Fruit fly (Drosophila melanogaster) Kc167 (cell line): ENCODE data around the gene Ire1.

Source experiments
- Sin3A ChIP-seq: fragments of >200 bp; optimal IDR thresholded peaks from 2 replicates; lab custom pipeline; 2018; ENCODE audit warnings: missing external identifiers
- h ChIP-seq: fragments of >200 bp; optimal IDR thresholded peaks from 3 replicates; lab custom pipeline; 2018; ENCODE audit warnings: missing external identifiers
- insv ChIP-seq: fragments of >200 bp; optimal IDR thresholded peaks from 3 replicates; lab custom pipeline; 2018; ENCODE audit warnings: missing external identifiers
- psq ChIP-seq: fragments of >200 bp; optimal IDR thresholded peaks from 2 replicates; lab custom pipeline; 2017; ENCODE audit warnings: missing external identifiers
- ttk ChIP-seq: sonication (Bioruptor generic); optimal IDR thresholded peaks from 2 replicates; lab custom pipeline; 2017; ENCODE audit warnings: missing external identifiers

DNA sequence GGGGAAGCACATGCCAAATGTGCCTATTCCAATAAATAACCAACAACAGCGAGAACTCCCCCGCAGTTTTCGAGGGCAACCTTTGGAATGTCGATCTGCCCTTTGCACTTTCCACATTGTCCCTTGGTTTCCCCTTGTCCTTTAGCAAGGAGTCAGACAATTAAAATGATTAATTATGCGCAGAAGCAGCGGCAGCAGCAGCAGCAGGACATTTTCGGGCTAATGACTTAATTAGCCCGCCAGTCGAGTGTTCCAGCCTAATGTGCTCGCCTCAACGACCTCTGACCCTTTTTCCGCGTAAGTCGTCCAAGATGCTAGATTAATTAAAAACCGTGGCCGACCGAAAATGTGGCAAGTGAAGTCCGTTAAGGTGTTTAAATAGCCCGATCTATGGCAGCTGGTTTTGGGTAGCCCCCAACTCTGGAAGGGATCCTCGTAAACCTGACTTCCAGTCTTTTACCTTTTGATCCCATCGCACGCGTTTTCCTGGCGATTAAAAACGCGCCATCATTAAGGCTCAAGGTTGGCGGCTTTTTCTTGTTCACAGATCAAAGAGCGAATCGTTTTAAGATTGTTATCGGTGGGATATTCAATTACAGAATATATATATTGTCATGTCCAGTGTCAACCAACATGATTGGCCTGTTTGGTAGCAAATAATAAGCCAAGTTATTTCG, 22.0 kb downstream of the Ire1 start:
- TF ChIP-seq h (no peak), ttk (lab: Kevin White, UChicago) (no peak), psq (lab: Kevin White, UChicago) (no peak), Sin3A (no peak), insv (no peak)
